Fruit fly (Drosophila melanogaster) whole organism, prepupa: ENCODE measurements around the gene Alh.

ENCODE experiments used
- CG10669 ChIP-seq: fragments of 200-800 bp; sonication (Bioruptor generic); optimal IDR thresholded peaks from 3 replicates; lab custom pipeline; 2018; ENCODE audit warnings: missing biosample characterization, mild to moderate bottlenecking, missing genetic modification characterization, moderate library complexity
- CG11762 ChIP-seq: fragments of 200-800 bp; sonication (Bioruptor generic); optimal IDR thresholded peaks from 3 replicates; lab custom pipeline; 2016; ENCODE audit warnings: missing biosample characterization, missing genetic modification characterization; ENCODE audit not compliant: insufficient read depth
- CG11902 ChIP-seq: fragments of 200-800 bp; sonication (Bioruptor generic); optimal IDR thresholded peaks from 3 replicates; lab custom pipeline; 2016; ENCODE audit warnings: missing biosample characterization, missing genetic modification characterization
- CG15336 ChIP-seq: fragments of 200-800 bp; sonication (Bioruptor generic); IDR thresholded peaks from 2 replicates; pipeline ENCODE4 v1.3.6; 2022; ENCODE audit warnings: missing biosample characterization, missing genetic modification characterization
- CG1621 ChIP-seq: fragments of 200-800 bp; sonication (Bioruptor generic); optimal IDR thresholded peaks from 3 replicates; lab custom pipeline; 2018; ENCODE audit warnings: missing biosample characterization, mild to moderate bottlenecking, missing genetic modification characterization
- CG16779 ChIP-seq: fragments of 200-800 bp; sonication (Bioruptor generic); optimal IDR thresholded peaks from 3 replicates; lab custom pipeline; 2017; ENCODE audit warnings: missing biosample characterization, mild to moderate bottlenecking, missing genetic modification characterization
- CG3032 ChIP-seq: fragments of 200-800 bp; optimal IDR thresholded peaks from 2 replicates; lab custom pipeline; 2019; ENCODE audit warnings: missing biosample characterization, mild to moderate bottlenecking, missing genetic modification characterization, moderate library complexity
- CG31627 ChIP-seq: fragments of 200-800 bp; sonication (Bioruptor generic); optimal IDR thresholded peaks from 3 replicates; lab custom pipeline; 2016; ENCODE audit warnings: missing biosample characterization, missing genetic modification characterization
- CG32006 ChIP-seq: fragments of 200-800 bp; sonication (Bioruptor generic); optimal IDR thresholded peaks from 3 replicates; lab custom pipeline; 2017; ENCODE audit warnings: missing biosample characterization, mild to moderate bottlenecking, missing genetic modification characterization
- CG34406 ChIP-seq: fragments of 200-800 bp; sonication (Bioruptor generic); optimal IDR thresholded peaks from 3 replicates; lab custom pipeline; 2016; ENCODE audit warnings: missing biosample characterization, missing genetic modification characterization
- CG3919 ChIP-seq: fragments of 200-800 bp; sonication (Bioruptor generic); optimal IDR thresholded peaks from 3 replicates; lab custom pipeline; 2016; ENCODE audit warnings: missing biosample characterization, missing genetic modification characterization
- CG4318 ChIP-seq: fragments of 200-800 bp; sonication (Bioruptor generic); optimal IDR thresholded peaks from 3 replicates; lab custom pipeline; 2017; ENCODE audit warnings: missing biosample characterization, mild to moderate bottlenecking, missing genetic modification characterization
- CG6163 ChIP-seq: fragments of 200-800 bp; sonication (Bioruptor generic); IDR thresholded peaks from 3 replicates; pipeline ENCODE4 v1.3.6; 2022; ENCODE audit warnings: missing biosample characterization, missing genetic modification characterization
- CG6276 ChIP-seq: fragments of 200-800 bp; sonication (Bioruptor generic); optimal IDR thresholded peaks from 2 replicates; lab custom pipeline; 2017; ENCODE audit warnings: missing biosample characterization, mild to moderate bottlenecking, missing genetic modification characterization
- CG6792 ChIP-seq: fragments of 200-800 bp; sonication (Bioruptor generic); optimal IDR thresholded peaks from 3 replicates; lab custom pipeline; 2016; ENCODE audit warnings: missing biosample characterization, missing genetic modification characterization
- CG6808 ChIP-seq: fragments of 200-800 bp; sonication (Bioruptor generic); optimal IDR thresholded peaks from 3 replicates; lab custom pipeline; 2017; ENCODE audit warnings: missing biosample characterization, missing genetic modification characterization, mild to moderate bottlenecking, moderate library complexity, missing genetic modification reagents
- CG6854 ChIP-seq: fragments of 200-800 bp; sonication (Bioruptor generic); optimal IDR thresholded peaks from 2 replicates; lab custom pipeline; 2017; ENCODE audit warnings: missing biosample characterization, mild to moderate bottlenecking, missing genetic modification characterization
- CG7368 ChIP-seq: fragments of 200-800 bp; sonication (Bioruptor generic); optimal IDR thresholded peaks from 3 replicates; lab custom pipeline; 2016; ENCODE audit warnings: missing biosample characterization, missing genetic modification characterization
- CG8119 ChIP-seq: fragments of 200-800 bp; sonication (Bioruptor generic); IDR thresholded peaks from 3 replicates; pipeline ENCODE4 v1.3.6; 2022; ENCODE audit warnings: missing biosample characterization, missing genetic modification characterization
- CG9139 ChIP-seq: fragments of 200-800 bp; sonication (Bioruptor generic); optimal IDR thresholded peaks from 3 replicates; lab custom pipeline; 2017; ENCODE audit warnings: missing biosample characterization, mild to moderate bottlenecking, missing genetic modification characterization
- Eip75B ChIP-seq: fragments of 200-800 bp; sonication (Bioruptor generic); optimal IDR thresholded peaks from 3 replicates; lab custom pipeline; 2016; ENCODE audit warnings: missing biosample characterization, missing genetic modification characterization
- Eip93F ChIP-seq: fragments of 200-800 bp; sonication (Bioruptor generic); optimal IDR thresholded peaks from 2 replicates; lab custom pipeline; 2016; ENCODE audit warnings: missing biosample characterization, mild to moderate bottlenecking, missing genetic modification characterization
- Ets21C ChIP-seq: fragments of 200-800 bp; sonication (Bioruptor generic); optimal IDR thresholded peaks from 3 replicates; lab custom pipeline; 2016; ENCODE audit warnings: missing biosample characterization, missing genetic modification characterization
- Ets96B ChIP-seq: fragments of 200-800 bp; optimal IDR thresholded peaks from 2 replicates; lab custom pipeline; 2019; ENCODE audit warnings: missing biosample characterization, mild to moderate bottlenecking, missing genetic modification characterization, moderate library complexity
- Hr38 ChIP-seq: sonication (Bioruptor generic); optimal IDR thresholded peaks from 2 replicates; lab custom pipeline; 2016; ENCODE audit warnings: missing biosample characterization, missing genetic modification characterization
- Hr4 ChIP-seq: fragments of 200-800 bp; sonication (Bioruptor generic); optimal IDR thresholded peaks from 3 replicates; lab custom pipeline; 2016; ENCODE audit warnings: missing biosample characterization, missing genetic modification characterization
- Lpt ChIP-seq: fragments of 200-800 bp; sonication (Bioruptor generic); optimal IDR thresholded peaks from 3 replicates; lab custom pipeline; 2016; ENCODE audit warnings: missing biosample characterization, missing genetic modification characterization
- Met ChIP-seq: fragments of 200-800 bp; sonication (Bioruptor generic); optimal IDR thresholded peaks from 3 replicates; lab custom pipeline; 2016; ENCODE audit warnings: missing biosample characterization, missing genetic modification characterization
- OdsH ChIP-seq: fragments of 200-800 bp; sonication (Bioruptor generic); optimal IDR thresholded peaks from 3 replicates; lab custom pipeline; 2016; ENCODE audit warnings: missing biosample characterization, missing genetic modification characterization
- Sox14 ChIP-seq: fragments of 200-800 bp; sonication (Bioruptor generic); optimal IDR thresholded peaks from 3 replicates; lab custom pipeline; 2016; ENCODE audit warnings: missing biosample characterization, missing genetic modification characterization
- achi ChIP-seq: fragments of 200-800 bp; sonication (Bioruptor generic); optimal IDR thresholded peaks from 3 replicates; lab custom pipeline; 2016; ENCODE audit warnings: missing biosample characterization, missing genetic modification characterization
- acj6 ChIP-seq: fragments of 200-800 bp; sonication (Bioruptor generic); optimal IDR thresholded peaks from 3 replicates; lab custom pipeline; 2016; ENCODE audit warnings: missing biosample characterization, missing genetic modification characterization
- cyc ChIP-seq: fragments of 200-800 bp; sonication (Bioruptor generic); optimal IDR thresholded peaks from 3 replicates; lab custom pipeline; 2016; ENCODE audit warnings: missing biosample characterization, missing genetic modification characterization
- dsx ChIP-seq: fragments of 200-800 bp; optimal IDR thresholded peaks from 3 replicates; lab custom pipeline; 2019; ENCODE audit warnings: missing biosample characterization, mild to moderate bottlenecking, missing genetic modification characterization, moderate library complexity; ENCODE audit not compliant: poor library complexity, severe bottlenecking
- esn ChIP-seq: fragments of 200-800 bp; sonication (Bioruptor generic); optimal IDR thresholded peaks from 2 replicates; lab custom pipeline; 2016; ENCODE audit warnings: missing biosample characterization, mild to moderate bottlenecking, missing genetic modification characterization, moderate library complexity
- fd59A ChIP-seq: fragments of 200-800 bp; sonication (Bioruptor generic); optimal IDR thresholded peaks from 2 replicates; lab custom pipeline; 2017; ENCODE audit warnings: missing biosample characterization, mild to moderate bottlenecking, missing genetic modification characterization, missing genetic modification reagents
- fd85E ChIP-seq: fragments of 200-800 bp; sonication (Bioruptor generic); optimal IDR thresholded peaks from 3 replicates; lab custom pipeline; 2016; ENCODE audit warnings: missing biosample characterization, missing genetic modification characterization
- fkh ChIP-seq: fragments of 200-800 bp; sonication (Bioruptor generic); optimal IDR thresholded peaks from 3 replicates; lab custom pipeline; 2017; ENCODE audit warnings: missing biosample characterization, mild to moderate bottlenecking, missing genetic modification characterization, moderate library complexity
- lz ChIP-seq: fragments of 200-800 bp; sonication (Bioruptor generic); optimal IDR thresholded peaks from 3 replicates; lab custom pipeline; 2016; ENCODE audit warnings: missing biosample characterization, missing genetic modification characterization
- net ChIP-seq: fragments of 200-800 bp; sonication (Bioruptor generic); optimal IDR thresholded peaks from 3 replicates; lab custom pipeline; 2016; ENCODE audit warnings: missing biosample characterization, missing genetic modification characterization
- pdm3 ChIP-seq: fragments of 200-800 bp; sonication (Bioruptor generic); optimal IDR thresholded peaks from 3 replicates; lab custom pipeline; 2016; ENCODE audit warnings: missing biosample characterization, missing genetic modification characterization
- ss ChIP-seq, 2 experiments: fragments of 200-800 bp; sonication (Bioruptor generic); optimal IDR thresholded peaks; 2 replicates in 1 of 2; 3 replicates in 1 of 2; lab custom pipeline; 2017 to 2018; ENCODE audit warnings: mild to moderate bottlenecking in 2 of 2, missing biosample characterization in 2 of 2, missing genetic modification characterization in 2 of 2, moderate library complexity in 1 of 2
- svp ChIP-seq: fragments of 200-800 bp; sonication (Bioruptor generic); peaks from one replicate; lab custom pipeline; 2016; ENCODE audit warnings: missing biosample characterization, missing genetic modification characterization
- topi ChIP-seq: fragments of 200-800 bp; sonication (Bioruptor generic); optimal IDR thresholded peaks from 3 replicates; lab custom pipeline; 2016; ENCODE audit warnings: missing biosample characterization, missing genetic modification characterization

Gene Alh

DNA sequence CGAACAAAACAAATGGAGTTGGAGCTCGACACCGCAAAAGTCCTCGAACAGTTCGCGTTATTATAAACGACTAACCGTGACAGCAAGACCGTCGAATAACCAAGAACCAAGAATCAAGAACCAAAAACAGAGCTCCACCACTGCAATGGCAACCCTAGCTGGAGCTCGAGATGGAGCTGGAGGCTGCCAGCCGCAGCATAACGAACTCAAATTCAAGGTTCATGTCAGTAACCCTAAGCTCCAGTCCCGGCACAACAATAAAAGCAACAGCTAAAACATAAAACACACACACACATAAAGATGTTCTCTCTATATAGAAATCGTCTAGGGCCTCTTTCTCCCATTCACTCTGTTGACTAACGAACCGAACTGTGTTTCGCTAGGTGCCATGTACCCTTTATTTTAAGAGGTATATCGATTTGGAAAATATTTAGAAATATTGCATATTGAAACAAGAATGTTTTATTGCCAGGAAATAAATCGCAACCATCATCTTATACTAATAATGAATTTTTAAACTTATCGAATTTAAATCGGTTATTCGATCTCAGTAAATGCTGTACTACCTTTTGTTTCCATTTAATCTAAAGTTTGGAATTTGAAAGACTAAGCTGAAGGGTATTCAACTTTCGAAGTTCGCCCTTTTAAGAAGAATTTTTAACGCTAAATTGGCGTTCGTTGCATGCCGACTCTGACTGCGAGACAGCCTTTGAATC lies 47.6 kb upstream of the Alh start (continued):
- TF ChIP-seq CG8119 (GFP tag; lab: Robert Waterston, UW): peak; percentile 50; the same call in 1 of the 3 replicates
- peak; percentile 52 for TF ChIP-seq lz (GFP tag; lab: Kevin White, UChicago)
- no peak for TF ChIP-seq fd85E (GFP tag; lab: Kevin White, UChicago)
- TF ChIP-seq OdsH: peak; percentile 69
- TF ChIP-seq achi: peak; percentile 69
- no peak for TF ChIP-seq fkh (GFP tag; lab: Kevin White, UChicago)
- TF ChIP-seq ss (GFP tag; optimal IDR thresholded peaks at IDR 0.05; lab: Kevin White, UChicago): peak; percentile 86 to 87
- TF ChIP-seq CG9139 (GFP tag; lab: Kevin White, UChicago): peak; percentile 57
- peak; percentile 71 for TF ChIP-seq pdm3 (GFP tag; lab: Kevin White, UChicago)
- TF ChIP-seq fd59A (GFP tag; lab: Kevin White, UChicago): peak; percentile 83
- peak; percentile 83 for TF ChIP-seq dsx (GFP tag; lab: Kevin White, UChicago)
- TF ChIP-seq Hr4 (GFP tag; lab: Kevin White, UChicago): peak; percentile 47
- no peak for TF ChIP-seq CG11902 (GFP tag; lab: Kevin White, UChicago)
- peak; percentile 49 for TF ChIP-seq CG34406 (GFP tag; lab: Kevin White, UChicago)
- TF ChIP-seq Hr38 (GFP tag; lab: Kevin White, UChicago): no peak
- TF ChIP-seq acj6: peak; percentile 53
- TF ChIP-seq CG3032 (tag; lab: Kevin White, UChicago): peak; percentile 86
- peak; percentile 85 for TF ChIP-seq Ets96B
- TF ChIP-seq Ets21C (GFP tag; lab: Kevin White, UChicago): peak; percentile 14
- TF ChIP-seq Sox14 (GFP tag; lab: Kevin White, UChicago): peak; percentile 79
- 0 out of 3 replicates have a peak, but pooled peaks have one; percentile 17 for TF ChIP-seq CG6163 (GFP tag; lab: Robert Waterston, UW)
- peak; percentile 60 for TF ChIP-seq esn
- TF ChIP-seq CG15336 (GFP tag; lab: Robert Waterston, UW): peak; percentile 50
- TF ChIP-seq CG7368: peak; percentile 34
- no peak for TF ChIP-seq CG6854 (GFP tag; lab: Kevin White, UChicago)
- TF ChIP-seq CG16779 (tag; lab: Kevin White, UChicago): peak; percentile 55

DNA sequence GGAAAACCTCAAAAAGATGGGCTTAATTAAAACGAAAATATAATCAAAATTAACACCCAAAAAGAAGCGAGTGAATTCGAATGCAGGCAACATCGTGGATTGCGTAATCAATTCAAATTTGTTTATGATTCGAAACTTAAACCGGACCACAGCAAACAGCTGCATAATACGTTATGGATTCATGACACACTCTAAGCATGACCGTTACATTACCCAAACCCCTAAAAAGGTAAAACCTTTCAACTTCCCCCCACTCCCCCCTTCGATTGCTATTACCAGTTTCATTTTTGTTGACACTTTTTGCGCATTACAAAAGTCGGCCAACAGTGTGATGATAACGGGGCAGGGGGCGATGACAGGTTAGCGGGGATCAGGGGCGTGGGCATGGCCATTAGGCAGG lies 45.9 kb upstream of the Alh start:
- TF ChIP-seq CG11902 (GFP tag; lab: Kevin White, UChicago) (no peak), CG32006 (GFP tag; lab: Kevin White, UChicago) (no peak), OdsH (no peak), CG15336 (GFP tag; lab: Robert Waterston, UW) (no peak), CG1621 (no peak), CG6792 (no peak), CG6808 (GFP tag; lab: Kevin White, UChicago) (no peak), CG3919 (GFP tag; lab: Kevin White, UChicago) (no peak), Eip75B (no peak), Ets21C (GFP tag; lab: Kevin White, UChicago) (no peak), cyc (GFP tag; lab: Kevin White, UChicago) (no peak)

DNA sequence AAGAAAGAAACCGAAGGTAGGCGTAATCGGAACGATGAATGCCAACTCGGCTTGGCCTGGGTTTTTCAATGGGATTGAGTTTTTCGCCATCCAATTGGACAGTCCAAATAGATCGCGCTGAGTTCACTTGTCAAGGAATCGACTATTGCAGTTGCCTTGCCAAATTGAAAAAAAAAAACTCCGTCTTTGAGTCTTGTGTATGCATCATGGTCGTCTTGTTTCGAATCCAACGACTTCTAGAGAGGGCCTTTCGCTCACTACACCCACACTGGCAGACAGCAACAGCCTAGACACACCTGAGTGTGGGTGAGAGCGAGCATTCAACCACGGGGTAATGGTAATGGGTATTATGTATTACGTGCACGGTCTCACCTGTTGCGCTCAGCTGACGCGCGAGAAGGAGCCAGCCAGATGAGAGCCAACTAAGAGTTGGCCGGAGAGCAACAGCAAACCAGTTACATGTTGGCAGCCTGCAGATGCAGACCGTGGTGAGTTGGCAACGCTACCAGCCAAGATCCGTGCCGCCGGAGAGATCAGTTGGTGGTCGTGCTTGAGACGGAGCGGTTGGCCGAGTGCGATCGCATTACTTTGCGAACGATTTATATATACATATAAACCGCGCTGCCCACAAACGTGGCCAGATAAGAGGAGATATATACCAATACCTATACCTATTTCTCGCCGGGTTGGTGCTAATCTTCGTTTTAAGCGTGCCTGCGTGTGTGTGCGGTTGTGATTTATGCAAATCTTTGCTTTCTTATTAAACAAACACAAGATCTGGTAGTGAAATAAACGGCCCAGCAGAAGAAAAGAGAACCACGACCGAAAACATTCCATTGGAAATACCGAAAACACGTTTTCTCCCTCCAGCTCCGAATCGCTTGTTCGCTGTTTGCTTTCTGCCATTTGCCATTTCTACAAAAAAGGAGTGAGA lies 38.6 kb upstream of the Alh start, which contains the start of gene sas:
sas (plus strand) TSS at position 453 of the 934 bp plus-strand sequence.
- TF ChIP-seq svp (GFP tag; lab: Kevin White, UChicago): no peak
- TF ChIP-seq CG10669: no peak
- no peak for TF ChIP-seq net
- no peak for TF ChIP-seq Eip93F (GFP tag; lab: Kevin White, UChicago)
- no peak for TF ChIP-seq CG11762 (GFP tag; lab: Kevin White, UChicago)
- no peak for TF ChIP-seq Hr38 (GFP tag; lab: Kevin White, UChicago)
- TF ChIP-seq fd85E (GFP tag; lab: Kevin White, UChicago): no peak
- no peak for TF ChIP-seq fd59A (GFP tag; lab: Kevin White, UChicago)
- TF ChIP-seq Eip75B: peak; percentile 8
- TF ChIP-seq CG34406 (GFP tag; lab: Kevin White, UChicago): no peak
- no peak for TF ChIP-seq CG4318
- 0 out of 3 replicates have a peak, but pooled peaks have one; percentile 32 for TF ChIP-seq CG8119 (GFP tag; lab: Robert Waterston, UW)
- TF ChIP-seq dsx (GFP tag; lab: Kevin White, UChicago): peak; percentile 48
- no peak for TF ChIP-seq Met (GFP tag; lab: Kevin White, UChicago)
- TF ChIP-seq Lpt (GFP tag; lab: Kevin White, UChicago): no peak
- no peak for TF ChIP-seq CG6276 (GFP tag; lab: Kevin White, UChicago)
- TF ChIP-seq topi (GFP tag; lab: Kevin White, UChicago): no peak
- TF ChIP-seq CG31627 (GFP tag; lab: Kevin White, UChicago): no peak
- no peak for TF ChIP-seq CG16779 (tag; lab: Kevin White, UChicago)
- TF ChIP-seq Sox14 (GFP tag; lab: Kevin White, UChicago): no peak
- TF ChIP-seq CG6854 (GFP tag; lab: Kevin White, UChicago): peak; percentile 35
